Worm (Caenorhabditis elegans) whole organism, L1 larva: ENCODE data around the gene slmp-1.
A peak's percentile ranks its signal among the peaks of the same experiment; 100 is the strongest.

ENCODE experiments used
- C04F5.9 ChIP-seq: sonication (generic microtip); optimal IDR thresholded peaks from 2 replicates; lab custom pipeline; 2016; ENCODE audit warnings: missing genetic modification characterization, missing compliant biosample characterization
- C34B4.2 ChIP-seq: sonication (generic microtip); optimal IDR thresholded peaks from 2 replicates; lab custom pipeline; 2017; ENCODE audit warnings: mild to moderate bottlenecking, missing genetic modification characterization, missing compliant biosample characterization
- alr-1 ChIP-seq: fragments of 200-800 bp; sonication (Bioruptor generic); optimal IDR thresholded peaks from 2 replicates; lab custom pipeline; 2018; ENCODE audit warnings: borderline replicate concordance, mild to moderate bottlenecking, missing genetic modification characterization, missing compliant biosample characterization
- aly-2 ChIP-seq: fragments of 150-350 bp; optimal IDR thresholded peaks from 2 replicates; lab custom pipeline; 2014; ENCODE audit warnings: missing biosample characterization, missing genetic modification characterization
- ceh-63 ChIP-seq: fragments of 200-800 bp; sonication (Bioruptor generic); optimal IDR thresholded peaks from 2 replicates; lab custom pipeline; 2018; ENCODE audit warnings: mild to moderate bottlenecking, missing genetic modification characterization, missing compliant biosample characterization
- ceh-8 ChIP-seq: fragments of 200-800 bp; sonication (Bioruptor generic); optimal IDR thresholded peaks from 2 replicates; lab custom pipeline; 2018; ENCODE audit warnings: mild to moderate bottlenecking, missing genetic modification characterization, moderate library complexity, missing compliant biosample characterization
- ceh-90 ChIP-seq: sonication (generic microtip); optimal IDR thresholded peaks from 2 replicates; lab custom pipeline; 2016; ENCODE audit warnings: missing genetic modification characterization, missing compliant biosample characterization
- dpl-1 ChIP-seq, 3 experiments: fragments of 150-350 bp in 2 of 3; sonication (generic microtip) in 1 of 3; optimal IDR thresholded peaks; 2 replicates each; lab custom pipeline; 2014 to 2017; ENCODE audit warnings: missing biosample characterization in 3 of 3, missing genetic modification characterization in 3 of 3, missing genetic modification reagents in 3 of 3
- dsc-1 ChIP-seq: sonication (generic microtip); optimal IDR thresholded peaks from 2 replicates; lab custom pipeline; 2016; ENCODE audit warnings: mild to moderate bottlenecking, missing genetic modification characterization, missing compliant biosample characterization
- efl-1 ChIP-seq, 4 experiments: fragments of 150-350 bp; optimal IDR thresholded peaks in 3 of 4; peaks in 1 of 4; 1 replicate in 1 of 4; 2 replicates in 3 of 4; lab custom pipeline; 2014; ENCODE audit warnings: missing biosample characterization in 2 of 4, missing genetic modification characterization in 2 of 4, missing genetic modification reagents in 2 of 4
- egl-13 ChIP-seq: sonication (generic microtip); optimal IDR thresholded peaks from 2 replicates; lab custom pipeline; 2016; ENCODE audit warnings: missing genotype, missing genetic modification reagents, missing genetic modification characterization, missing compliant biosample characterization
- egl-27 ChIP-seq, 2 experiments: fragments of 150-350 bp in 1 of 2; sonication (generic microtip); optimal IDR thresholded peaks; 3 replicates each; lab custom pipeline; 2017 to 2018; ENCODE audit warnings: missing biosample characterization in 2 of 2, missing genetic modification characterization in 2 of 2, missing genetic modification reagents in 2 of 2
- elt-2 ChIP-seq: sonication (generic microtip); optimal IDR thresholded peaks from 2 replicates; lab custom pipeline; 2016; ENCODE audit warnings: missing genetic modification characterization, mild to moderate bottlenecking, inconsistent platforms, missing compliant biosample characterization, missing genetic modification reagents
- fkh-10 ChIP-seq: sonication (generic microtip); optimal IDR thresholded peaks from 2 replicates; lab custom pipeline; 2017; ENCODE audit warnings: missing biosample characterization, missing genetic modification reagents, missing genetic modification characterization
- fkh-4 ChIP-seq: sonication (generic microtip); optimal IDR thresholded peaks from 2 replicates; lab custom pipeline; 2016; ENCODE audit warnings: missing compliant biosample characterization, missing genetic modification characterization, borderline replicate concordance
- fkh-8 ChIP-seq: sonication (generic microtip); optimal IDR thresholded peaks from 2 replicates; lab custom pipeline; 2016; ENCODE audit warnings: mild to moderate bottlenecking, missing genetic modification characterization, missing compliant biosample characterization
- fos-1 ChIP-seq: fragments of 150-350 bp; optimal IDR thresholded peaks from 2 replicates; lab custom pipeline; 2014; ENCODE audit warnings: missing biosample characterization, missing genetic modification characterization
- grh-1 ChIP-seq: fragments of 200-800 bp; sonication (Bioruptor generic); IDR thresholded peaks from 2 replicates; pipeline ENCODE4 v1.3.6; 2022; ENCODE audit warnings: missing genetic modification reagents, missing genetic modification characterization, missing compliant biosample characterization
- hlh-4 ChIP-seq: sonication (generic microtip); optimal IDR thresholded peaks from 2 replicates; lab custom pipeline; 2016; ENCODE audit warnings: mild to moderate bottlenecking, missing genetic modification characterization, missing compliant biosample characterization
- hpl-2 ChIP-seq: fragments of 150-350 bp; optimal IDR thresholded peaks from 2 replicates; lab custom pipeline; 2014; ENCODE audit warnings: missing biosample characterization, missing genetic modification reagents, missing genetic modification characterization
- isw-1 ChIP-seq: fragments of 200-800 bp; sonication (Bioruptor generic); IDR thresholded peaks from 2 replicates; pipeline ENCODE4 v1.3.6; 2022; ENCODE audit warnings: missing genetic modification characterization, missing compliant biosample characterization
- lin-35 ChIP-seq, 2 experiments: fragments of 150-350 bp; optimal IDR thresholded peaks; 2 replicates each; lab custom pipeline; 2014; ENCODE audit warnings: missing biosample characterization in 2 of 2, missing genetic modification characterization in 2 of 2, missing genetic modification reagents in 2 of 2
- lin-39 ChIP-seq: fragments of 150-350 bp; optimal IDR thresholded peaks from 2 replicates; lab custom pipeline; 2014; ENCODE audit warnings: missing biosample characterization, missing genetic modification reagents, missing genetic modification characterization
- lir-3 ChIP-seq: sonication (generic microtip); optimal IDR thresholded peaks from 2 replicates; lab custom pipeline; 2016; ENCODE audit warnings: mild to moderate bottlenecking, missing genetic modification characterization, moderate library complexity, missing compliant biosample characterization; ENCODE audit not compliant: poor library complexity
- mab-9 ChIP-seq: fragments of 200-800 bp; sonication (Bioruptor generic); IDR thresholded peaks from 2 replicates; pipeline ENCODE4 v1.3.6; 2022; ENCODE audit warnings: missing genetic modification reagents, missing genetic modification characterization, missing compliant biosample characterization
- mdl-1 ChIP-seq, 2 experiments: fragments of 150-350 bp; optimal IDR thresholded peaks; 2 replicates each; lab custom pipeline; 2014 to 2017; ENCODE audit warnings: missing biosample characterization in 2 of 2, missing genetic modification characterization in 2 of 2, inconsistent platforms in 1 of 2
- mep-1 ChIP-seq: fragments of 150-350 bp; optimal IDR thresholded peaks from 2 replicates; lab custom pipeline; 2014; ENCODE audit warnings: missing biosample characterization, missing genetic modification characterization
- nhr-11 ChIP-seq: fragments of 150-350 bp; optimal IDR thresholded peaks from 2 replicates; lab custom pipeline; 2014; ENCODE audit warnings: missing biosample characterization, missing genetic modification characterization
- nhr-12 ChIP-seq: sonication (generic microtip); optimal IDR thresholded peaks from 2 replicates; lab custom pipeline; 2017; ENCODE audit warnings: missing biosample characterization, missing genetic modification characterization
- nhr-237 ChIP-seq: fragments of 150-350 bp; optimal IDR thresholded peaks from 2 replicates; lab custom pipeline; 2014; ENCODE audit warnings: missing biosample characterization, missing genetic modification characterization
- nhr-28 ChIP-seq: fragments of 150-350 bp; optimal IDR thresholded peaks from 2 replicates; lab custom pipeline; 2014; ENCODE audit warnings: missing biosample characterization, missing genetic modification characterization
- nhr-47 ChIP-seq: sonication (generic microtip); optimal IDR thresholded peaks from 2 replicates; lab custom pipeline; 2016; ENCODE audit warnings: mild to moderate bottlenecking, missing genetic modification characterization, moderate library complexity, missing compliant biosample characterization
- nhr-71 ChIP-seq: sonication (generic microtip); optimal IDR thresholded peaks from 2 replicates; lab custom pipeline; 2016; ENCODE audit warnings: mild to moderate bottlenecking, missing genetic modification characterization, moderate library complexity, missing compliant biosample characterization
- nhr-85 ChIP-seq: sonication (generic microtip); peaks from one replicate; lab custom pipeline; 2016; ENCODE audit warnings: missing genetic modification characterization, inconsistent platforms, missing compliant biosample characterization
- pag-3 ChIP-seq: sonication (generic microtip); optimal IDR thresholded peaks from 2 replicates; lab custom pipeline; 2017; ENCODE audit warnings: missing genetic modification characterization, mild to moderate bottlenecking, missing compliant biosample characterization, antibody characterized with exemption, borderline replicate concordance; ENCODE audit not compliant: insufficient read depth
- pax-3 ChIP-seq: fragments of 200-800 bp; sonication (Bioruptor generic); optimal IDR thresholded peaks from 2 replicates; lab custom pipeline; 2018; ENCODE audit warnings: mild to moderate bottlenecking, missing genetic modification characterization, moderate library complexity, missing compliant biosample characterization
- skn-1 ChIP-seq: fragments of 150-350 bp; optimal IDR thresholded peaks from 2 replicates; lab custom pipeline; 2014; ENCODE audit warnings: missing biosample characterization, missing genetic modification characterization
- sox-4 ChIP-seq: sonication (generic microtip); optimal IDR thresholded peaks from 2 replicates; lab custom pipeline; 2016; ENCODE audit warnings: missing genetic modification characterization, missing compliant biosample characterization
- sptf-1 ChIP-seq: fragments of 150-350 bp; optimal IDR thresholded peaks from 2 replicates; lab custom pipeline; 2014; ENCODE audit warnings: missing biosample characterization, missing genetic modification characterization
- sup-37 ChIP-seq: fragments of 200-800 bp; sonication (Bioruptor generic); optimal IDR thresholded peaks from 2 replicates; lab custom pipeline; 2018; ENCODE audit warnings: mild to moderate bottlenecking, missing genetic modification characterization, missing compliant biosample characterization
- tbx-2 ChIP-seq: sonication (generic microtip); optimal IDR thresholded peaks from 2 replicates; lab custom pipeline; 2016; ENCODE audit warnings: missing genetic modification characterization, missing compliant biosample characterization
- tlp-1 ChIP-seq: fragments of 150-350 bp; optimal IDR thresholded peaks from 2 replicates; lab custom pipeline; 2014; ENCODE audit warnings: missing biosample characterization, missing genetic modification characterization
- unc-130 ChIP-seq: fragments of 150-350 bp; optimal IDR thresholded peaks from 2 replicates; lab custom pipeline; 2017; ENCODE audit warnings: missing biosample characterization, missing genetic modification characterization, inconsistent platforms
- unc-86 ChIP-seq: sonication (generic microtip); optimal IDR thresholded peaks from 2 replicates; lab custom pipeline; 2016; ENCODE audit warnings: missing genetic modification characterization, missing compliant biosample characterization
- xbp-1 ChIP-seq: sonication (generic microtip); optimal IDR thresholded peaks from 2 replicates; lab custom pipeline; 2016; ENCODE audit warnings: missing genetic modification characterization, missing compliant biosample characterization
- zag-1 ChIP-seq: fragments of 150-350 bp; optimal IDR thresholded peaks from 2 replicates; lab custom pipeline; 2014; ENCODE audit warnings: missing biosample characterization, missing genetic modification characterization
- ztf-4 ChIP-seq: fragments of 150-350 bp; optimal IDR thresholded peaks from 2 replicates; lab custom pipeline; 2014; ENCODE audit warnings: missing biosample characterization, missing genetic modification characterization

slmp-1 gene

ce11 chrIV:3246873-3247272, 33.3 kb downstream of the slmp-1 start:
- no peak for TF ChIP-seq nhr-28
- no peak for TF ChIP-seq tbx-2
- TF ChIP-seq zag-1 (tag; lab: Kevin White, UChicago): no peak
- TF ChIP-seq unc-86 (tag; lab: Kevin White, UChicago): no peak
- TF ChIP-seq mdl-1 (tag; optimal IDR thresholded peaks at IDR 0.05; lab: Kevin White, UChicago): no peak
- peak; percentile 63 for TF ChIP-seq nhr-47 (tag; lab: Kevin White, UChicago)
- no peak for TF ChIP-seq mab-9 (GFP tag; lab: Robert Waterston, UW)
- TF ChIP-seq lir-3: no peak
- TF ChIP-seq nhr-71 (tag; lab: Kevin White, UChicago): peak; percentile 21
- TF ChIP-seq aly-2 (tag; lab: Kevin White, UChicago): no peak
- TF ChIP-seq nhr-237: no peak
- TF ChIP-seq unc-130 (tag; lab: Kevin White, UChicago): no peak
- TF ChIP-seq ceh-63 (GFP tag; lab: Kevin White, UChicago): no peak
- no peak for TF ChIP-seq elt-2 (tag; lab: Kevin White, UChicago)
- TF ChIP-seq skn-1: no peak
- no peak for TF ChIP-seq fkh-10 (GFP tag; lab: Kevin White, UChicago)
- no peak for TF ChIP-seq sptf-1 (tag; lab: Kevin White, UChicago)
- peak; percentile 53 for TF ChIP-seq fkh-8 (tag; lab: Kevin White, UChicago)
- no peak for TF ChIP-seq hlh-4
- TF ChIP-seq egl-27 (tag; optimal IDR thresholded peaks at IDR 0.05; lab: Kevin White, UChicago): no peak
- TF ChIP-seq C34B4.2 (tag; lab: Kevin White, UChicago): no peak
- TF ChIP-seq xbp-1: no peak
- TF ChIP-seq alr-1 (tag; lab: Kevin White, UChicago): no peak
- TF ChIP-seq efl-1 (optimal IDR thresholded peaks at IDR 0.05; lab: Kevin White, UChicago): no peak
- TF ChIP-seq efl-1 (GFP tag; optimal IDR thresholded peaks at IDR 0.05 in 1 of 2; lab: Kevin White, UChicago): peak in 1 of 2 experiments; percentile 43
- TF ChIP-seq fos-1 (tag; lab: Kevin White, UChicago): no peak
- TF ChIP-seq pax-3 (tag; lab: Kevin White, UChicago): peak; percentile 57
- TF ChIP-seq dsc-1: peak; percentile 98
- TF ChIP-seq sox-4 (tag; lab: Kevin White, UChicago): no peak
- no peak for TF ChIP-seq hpl-2 (GFP tag; lab: Kevin White, UChicago)
- no peak for TF ChIP-seq mep-1 (tag; lab: Kevin White, UChicago)
- peak; percentile 33 for TF ChIP-seq fkh-4 (tag; lab: Kevin White, UChicago)
- no peak for TF ChIP-seq C04F5.9
- TF ChIP-seq nhr-12 (tag; lab: Kevin White, UChicago): no peak
- TF ChIP-seq grh-1: no peak
- TF ChIP-seq dpl-1 (GFP tag; optimal IDR thresholded peaks at IDR 0.05; lab: Kevin White, UChicago): no peak
- TF ChIP-seq nhr-85 (tag; lab: Kevin White, UChicago): peak; percentile 19
- no peak for TF ChIP-seq ztf-4 (tag; lab: Kevin White, UChicago)
- no peak for TF ChIP-seq isw-1 (GFP tag; lab: Robert Waterston, UW)
- TF ChIP-seq egl-13: peak; percentile 80
- TF ChIP-seq sup-37 (GFP tag; lab: Kevin White, UChicago): no peak
- no peak for TF ChIP-seq ceh-8 (GFP tag; lab: Kevin White, UChicago)
- no peak for TF ChIP-seq pag-3 (tag; lab: Kevin White, UChicago)
- no peak for TF ChIP-seq lin-39 (tag; lab: Kevin White, UChicago)
- no peak for TF ChIP-seq tlp-1 (tag; lab: Kevin White, UChicago)
- TF ChIP-seq lin-35 (GFP tag; optimal IDR thresholded peaks at IDR 0.05; lab: Kevin White, UChicago): no peak
- TF ChIP-seq ceh-90 (tag; lab: Kevin White, UChicago): no peak
- no peak for TF ChIP-seq nhr-11 (tag; lab: Kevin White, UChicago)
